Worm (Caenorhabditis elegans): ENCODE results near the gene W06H8.2.

- no peak for TF ChIP-seq tbx-8 (GFP tag; optimal IDR thresholded peaks at IDR 0.05)
- peak; percentile 39 for TF ChIP-seq lsy-2 (tag; optimal IDR thresholded peaks at IDR 0.05)
- TF ChIP-seq drap-1 (GFP tag; optimal IDR thresholded peaks at IDR 0.05), result no peak
- TF ChIP-seq nhr-12 (tag; optimal IDR thresholded peaks at IDR 0.05), result no peak
These were observed 40.0 kb downstream of the W06H8.2 start, which contains the start of gene dmd-7 for ce11 chrV:6246454-6246981.
